Fruit fly (Drosophila melanogaster) whole organism: ENCODE measurements around the gene ppk13.

Source experiments
- EcR ChIP-seq, 2 experiments: fragments of >200 bp; optimal IDR thresholded peaks; 2 replicates each; lab custom pipeline; 2017; ENCODE audit warnings: missing biosample characterization in 2 of 2, missing genetic modification characterization in 2 of 2, missing genetic modification reagents in 2 of 2
- pan ChIP-seq: fragments of >200 bp; optimal IDR thresholded peaks from 2 replicates; lab custom pipeline; 2017
- usp ChIP-seq: fragments of >200 bp; optimal IDR thresholded peaks from 2 replicates; lab custom pipeline; 2017; ENCODE audit warnings: missing biosample characterization, missing genetic modification characterization, mixed read lengths

DNA sequence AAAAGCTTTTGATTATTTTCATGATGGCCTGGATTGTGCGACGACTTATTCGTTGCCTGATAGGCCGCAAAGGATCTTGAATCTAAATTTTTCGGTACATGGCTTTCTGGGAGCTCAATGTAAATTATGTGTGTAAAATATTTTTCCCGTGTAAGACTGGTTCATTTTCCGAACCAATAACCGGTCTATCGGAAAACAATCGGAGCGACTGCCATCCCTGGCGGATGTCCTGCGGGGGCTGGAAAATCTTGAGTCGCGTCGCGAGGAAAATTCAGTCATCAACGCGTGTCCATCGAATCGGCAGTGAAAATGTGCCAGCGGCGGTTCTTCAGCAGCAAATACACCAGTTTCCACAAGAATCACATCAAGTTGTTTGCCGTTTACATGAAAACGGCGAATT is 15.8 kb upstream of the ppk13 start, which contains the start of the genes CG46307 and Nhe2:
- TF ChIP-seq EcR (GFP tag; optimal IDR thresholded peaks at IDR 0.05; lab: Kevin White, UChicago) (no peak), pan (lab: Kevin White, UChicago) (no peak), usp (GFP tag; lab: Kevin White, UChicago) (no peak)
